Worm (Caenorhabditis elegans) whole organism, young adult: ENCODE results near the gene Y110A2AL.7.

Experiments used
- hsf-1 ChIP-seq: fragments of 200-800 bp; sonication (Bioruptor generic); IDR thresholded peaks from 2 replicates; pipeline ENCODE4 v1.3.6; 2022; ENCODE audit warnings: missing genetic modification reagents, missing genetic modification characterization, missing compliant biosample characterization
- lsl-1 ChIP-seq: fragments of 200-800 bp; sonication (Bioruptor generic); optimal IDR thresholded peaks from 2 replicates; lab custom pipeline; 2018; ENCODE audit warnings: mild to moderate bottlenecking, missing genetic modification characterization, moderate library complexity, missing compliant biosample characterization

DNA sequence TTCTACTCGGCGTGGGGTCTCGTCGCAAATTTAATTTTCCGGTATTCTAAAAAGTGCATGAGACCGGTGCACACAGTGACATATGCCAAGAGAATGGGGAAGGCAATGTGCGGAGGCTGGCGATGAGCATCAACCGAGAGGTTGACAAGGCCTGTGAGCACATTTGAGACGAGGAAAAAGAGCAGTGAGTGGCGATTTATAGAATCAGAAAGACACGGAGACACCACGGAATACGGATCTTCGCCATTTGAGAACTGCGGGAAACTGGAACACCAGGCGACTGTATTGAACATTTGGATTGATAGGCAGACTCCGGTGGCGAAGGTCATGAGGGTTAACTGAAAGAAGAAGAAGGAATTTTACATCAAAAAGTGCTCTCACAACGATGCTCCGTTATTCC, 35.9 kb upstream of the Y110A2AL.7 start:
- TF ChIP-seq lsl-1 (GFP tag; lab: Kevin White, UChicago) = no peak
- TF ChIP-seq hsf-1 (GFP tag; lab: Robert Waterston, UW) = no peak
